Fruit fly (Drosophila melanogaster) whole organism, prepupa: ENCODE measurements around the gene CG4619.

Experiments
- CG10631 ChIP-seq: fragments of 200-800 bp; sonication (Bioruptor generic); optimal IDR thresholded peaks from 2 replicates; lab custom pipeline; 2016; ENCODE audit warnings: missing biosample characterization, missing genetic modification characterization
- CG10669 ChIP-seq: fragments of 200-800 bp; sonication (Bioruptor generic); optimal IDR thresholded peaks from 3 replicates; lab custom pipeline; 2018; ENCODE audit warnings: missing biosample characterization, mild to moderate bottlenecking, missing genetic modification characterization, moderate library complexity
- CG11294 ChIP-seq: fragments of 200-800 bp; sonication (Bioruptor generic); IDR thresholded peaks from 2 replicates; pipeline ENCODE4 v1.3.6; 2022; ENCODE audit warnings: missing biosample characterization, missing genetic modification characterization
- CG11762 ChIP-seq: fragments of 200-800 bp; sonication (Bioruptor generic); optimal IDR thresholded peaks from 3 replicates; lab custom pipeline; 2016; ENCODE audit warnings: missing biosample characterization, missing genetic modification characterization; ENCODE audit not compliant: insufficient read depth
- CG15336 ChIP-seq: fragments of 200-800 bp; sonication (Bioruptor generic); IDR thresholded peaks from 2 replicates; pipeline ENCODE4 v1.3.6; 2022; ENCODE audit warnings: missing biosample characterization, missing genetic modification characterization
- CG3032 ChIP-seq: fragments of 200-800 bp; optimal IDR thresholded peaks from 2 replicates; lab custom pipeline; 2019; ENCODE audit warnings: missing biosample characterization, mild to moderate bottlenecking, missing genetic modification characterization, moderate library complexity
- CG31627 ChIP-seq: fragments of 200-800 bp; sonication (Bioruptor generic); optimal IDR thresholded peaks from 3 replicates; lab custom pipeline; 2016; ENCODE audit warnings: missing biosample characterization, missing genetic modification characterization
- CG32006 ChIP-seq: fragments of 200-800 bp; sonication (Bioruptor generic); optimal IDR thresholded peaks from 3 replicates; lab custom pipeline; 2017; ENCODE audit warnings: missing biosample characterization, mild to moderate bottlenecking, missing genetic modification characterization
- CG34406 ChIP-seq: fragments of 200-800 bp; sonication (Bioruptor generic); optimal IDR thresholded peaks from 3 replicates; lab custom pipeline; 2016; ENCODE audit warnings: missing biosample characterization, missing genetic modification characterization
- CG3919 ChIP-seq: fragments of 200-800 bp; sonication (Bioruptor generic); optimal IDR thresholded peaks from 3 replicates; lab custom pipeline; 2016; ENCODE audit warnings: missing biosample characterization, missing genetic modification characterization
- CG4318 ChIP-seq: fragments of 200-800 bp; sonication (Bioruptor generic); optimal IDR thresholded peaks from 3 replicates; lab custom pipeline; 2017; ENCODE audit warnings: missing biosample characterization, mild to moderate bottlenecking, missing genetic modification characterization
- CG6163 ChIP-seq: fragments of 200-800 bp; sonication (Bioruptor generic); IDR thresholded peaks from 3 replicates; pipeline ENCODE4 v1.3.6; 2022; ENCODE audit warnings: missing biosample characterization, missing genetic modification characterization
- CG6276 ChIP-seq: fragments of 200-800 bp; sonication (Bioruptor generic); optimal IDR thresholded peaks from 2 replicates; lab custom pipeline; 2017; ENCODE audit warnings: missing biosample characterization, mild to moderate bottlenecking, missing genetic modification characterization
- CG6792 ChIP-seq: fragments of 200-800 bp; sonication (Bioruptor generic); optimal IDR thresholded peaks from 3 replicates; lab custom pipeline; 2016; ENCODE audit warnings: missing biosample characterization, missing genetic modification characterization
- CG6808 ChIP-seq: fragments of 200-800 bp; sonication (Bioruptor generic); optimal IDR thresholded peaks from 3 replicates; lab custom pipeline; 2017; ENCODE audit warnings: missing biosample characterization, missing genetic modification characterization, mild to moderate bottlenecking, moderate library complexity, missing genetic modification reagents
- CG7368 ChIP-seq: fragments of 200-800 bp; sonication (Bioruptor generic); optimal IDR thresholded peaks from 3 replicates; lab custom pipeline; 2016; ENCODE audit warnings: missing biosample characterization, missing genetic modification characterization
- CG8119 ChIP-seq: fragments of 200-800 bp; sonication (Bioruptor generic); IDR thresholded peaks from 3 replicates; pipeline ENCODE4 v1.3.6; 2022; ENCODE audit warnings: missing biosample characterization, missing genetic modification characterization
- CG8319 ChIP-seq: fragments of 200-800 bp; sonication (Bioruptor generic); optimal IDR thresholded peaks from 3 replicates; lab custom pipeline; 2016; ENCODE audit warnings: missing biosample characterization, missing genetic modification characterization
- CG9139 ChIP-seq: fragments of 200-800 bp; sonication (Bioruptor generic); optimal IDR thresholded peaks from 3 replicates; lab custom pipeline; 2017; ENCODE audit warnings: missing biosample characterization, mild to moderate bottlenecking, missing genetic modification characterization
- Eip93F ChIP-seq: fragments of 200-800 bp; sonication (Bioruptor generic); optimal IDR thresholded peaks from 2 replicates; lab custom pipeline; 2016; ENCODE audit warnings: missing biosample characterization, mild to moderate bottlenecking, missing genetic modification characterization
- Ets21C ChIP-seq: fragments of 200-800 bp; sonication (Bioruptor generic); optimal IDR thresholded peaks from 3 replicates; lab custom pipeline; 2016; ENCODE audit warnings: missing biosample characterization, missing genetic modification characterization
- Ets96B ChIP-seq: fragments of 200-800 bp; optimal IDR thresholded peaks from 2 replicates; lab custom pipeline; 2019; ENCODE audit warnings: missing biosample characterization, mild to moderate bottlenecking, missing genetic modification characterization, moderate library complexity
- Gug ChIP-seq: fragments of 200-800 bp; sonication (Bioruptor generic); IDR thresholded peaks from 2 replicates; pipeline ENCODE4 v1.3.6; 2022; ENCODE audit warnings: missing biosample characterization, missing genetic modification characterization
- Hr4 ChIP-seq: fragments of 200-800 bp; sonication (Bioruptor generic); optimal IDR thresholded peaks from 3 replicates; lab custom pipeline; 2016; ENCODE audit warnings: missing biosample characterization, missing genetic modification characterization
- Met ChIP-seq: fragments of 200-800 bp; sonication (Bioruptor generic); optimal IDR thresholded peaks from 3 replicates; lab custom pipeline; 2016; ENCODE audit warnings: missing biosample characterization, missing genetic modification characterization
- Sox102F ChIP-seq: fragments of 200-800 bp; sonication (Bioruptor generic); optimal IDR thresholded peaks from 2 replicates; lab custom pipeline; 2016; ENCODE audit warnings: missing biosample characterization, mild to moderate bottlenecking, missing genetic modification characterization
- achi ChIP-seq: fragments of 200-800 bp; sonication (Bioruptor generic); optimal IDR thresholded peaks from 3 replicates; lab custom pipeline; 2016; ENCODE audit warnings: missing biosample characterization, missing genetic modification characterization
- acj6 ChIP-seq: fragments of 200-800 bp; sonication (Bioruptor generic); optimal IDR thresholded peaks from 3 replicates; lab custom pipeline; 2016; ENCODE audit warnings: missing biosample characterization, missing genetic modification characterization
- dac ChIP-seq: fragments of 200-800 bp; sonication (Bioruptor generic); optimal IDR thresholded peaks from 2 replicates; lab custom pipeline; 2017; ENCODE audit warnings: missing biosample characterization, mild to moderate bottlenecking, missing genetic modification characterization
- eg ChIP-seq: fragments of 200-800 bp; sonication (Bioruptor generic); IDR thresholded peaks from 3 replicates; pipeline ENCODE4 v1.3.6; 2022; ENCODE audit warnings: missing biosample characterization, missing genetic modification characterization
- esn ChIP-seq: fragments of 200-800 bp; sonication (Bioruptor generic); optimal IDR thresholded peaks from 2 replicates; lab custom pipeline; 2016; ENCODE audit warnings: missing biosample characterization, mild to moderate bottlenecking, missing genetic modification characterization, moderate library complexity
- fd59A ChIP-seq: fragments of 200-800 bp; sonication (Bioruptor generic); optimal IDR thresholded peaks from 2 replicates; lab custom pipeline; 2017; ENCODE audit warnings: missing biosample characterization, mild to moderate bottlenecking, missing genetic modification characterization, missing genetic modification reagents
- fkh ChIP-seq: fragments of 200-800 bp; sonication (Bioruptor generic); optimal IDR thresholded peaks from 3 replicates; lab custom pipeline; 2017; ENCODE audit warnings: missing biosample characterization, mild to moderate bottlenecking, missing genetic modification characterization, moderate library complexity
- lz ChIP-seq: fragments of 200-800 bp; sonication (Bioruptor generic); optimal IDR thresholded peaks from 3 replicates; lab custom pipeline; 2016; ENCODE audit warnings: missing biosample characterization, missing genetic modification characterization
- net ChIP-seq: fragments of 200-800 bp; sonication (Bioruptor generic); optimal IDR thresholded peaks from 3 replicates; lab custom pipeline; 2016; ENCODE audit warnings: missing biosample characterization, missing genetic modification characterization
- spab ChIP-seq: fragments of 200-800 bp; sonication (Bioruptor generic); optimal IDR thresholded peaks from 2 replicates; lab custom pipeline; 2017; ENCODE audit warnings: missing biosample characterization, mild to moderate bottlenecking, missing genetic modification characterization, missing genetic modification reagents
- ss ChIP-seq, 2 experiments: fragments of 200-800 bp; sonication (Bioruptor generic); optimal IDR thresholded peaks; 2 replicates in 1 of 2; 3 replicates in 1 of 2; lab custom pipeline; 2017 to 2018; ENCODE audit warnings: mild to moderate bottlenecking in 2 of 2, missing biosample characterization in 2 of 2, missing genetic modification characterization in 2 of 2, moderate library complexity in 1 of 2
- svp ChIP-seq: fragments of 200-800 bp; sonication (Bioruptor generic); peaks from one replicate; lab custom pipeline; 2016; ENCODE audit warnings: missing biosample characterization, missing genetic modification characterization
- topi ChIP-seq: fragments of 200-800 bp; sonication (Bioruptor generic); optimal IDR thresholded peaks from 3 replicates; lab custom pipeline; 2016; ENCODE audit warnings: missing biosample characterization, missing genetic modification characterization
- vri ChIP-seq: fragments of 200-800 bp; sonication (Bioruptor generic); optimal IDR thresholded peaks from 3 replicates; lab custom pipeline; 2016; ENCODE audit warnings: missing biosample characterization, mild to moderate bottlenecking, missing genetic modification characterization

Gene CG4619

DNA sequence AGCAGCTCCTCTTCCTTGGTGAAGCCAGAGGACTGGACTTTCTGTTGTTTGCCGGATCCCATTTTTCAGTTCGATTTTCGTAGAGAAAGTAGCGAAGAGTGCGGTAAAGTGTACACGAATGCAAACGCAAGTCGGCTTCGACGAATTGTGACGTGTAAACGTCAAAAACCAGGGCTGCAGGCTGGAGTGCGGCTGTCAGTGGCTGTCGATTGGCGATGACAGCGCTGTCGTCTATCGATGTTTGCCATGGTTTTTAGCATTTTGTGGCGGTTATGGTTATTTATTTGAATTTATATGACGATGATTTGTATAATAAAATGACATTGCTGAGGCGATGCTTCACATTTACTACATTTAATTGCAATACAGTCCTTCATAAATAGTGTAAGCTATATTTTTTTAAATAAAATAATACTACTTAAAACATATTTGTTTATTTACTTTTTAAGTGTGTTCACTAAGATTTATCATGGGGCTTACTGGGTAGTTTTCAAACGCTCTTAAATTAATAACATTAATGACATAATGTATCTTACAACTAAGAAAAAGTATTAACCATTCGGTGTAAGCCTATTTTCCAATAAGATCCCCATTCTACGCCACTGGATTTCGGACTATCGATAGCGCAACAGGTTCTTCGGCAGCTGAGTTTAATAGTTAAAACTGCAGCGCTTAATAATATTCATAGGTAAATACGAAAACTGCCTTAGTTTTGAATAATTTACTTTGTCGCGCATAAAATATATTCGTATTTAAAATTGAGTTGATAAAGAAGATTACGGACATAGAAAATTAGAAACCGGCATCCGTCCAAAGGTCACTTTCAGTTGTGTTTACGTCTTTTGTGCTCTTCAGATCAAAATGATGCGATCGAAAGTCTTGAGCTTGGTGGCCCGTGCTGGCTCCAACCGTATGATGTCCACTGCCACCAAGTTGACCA lies 20.4 kb upstream of the CG4619 start, which contains the start of the genes CG5885 and CG4598 (continued):
- peak; percentile 33 for TF ChIP-seq dac
- TF ChIP-seq CG8319 (GFP tag; lab: Kevin White, UChicago): peak; percentile 48
- TF ChIP-seq CG4318: peak; percentile 8
- peak; percentile 90 for TF ChIP-seq CG6276
- peak; percentile 57 for TF ChIP-seq CG31627 (GFP tag; lab: Kevin White, UChicago)
- peak; percentile 83 to 86 for TF ChIP-seq ss (GFP tag; optimal IDR thresholded peaks at IDR 0.05; lab: Kevin White, UChicago)
- TF ChIP-seq CG6163 (GFP tag; lab: Robert Waterston, UW): peak; percentile 76
- TF ChIP-seq fd59A (GFP tag; lab: Kevin White, UChicago): peak; percentile 32
- peak; percentile 76 for TF ChIP-seq svp (GFP tag; lab: Kevin White, UChicago)
- TF ChIP-seq Eip93F: peak; percentile 88
- peak; percentile 79 for TF ChIP-seq CG34406 (GFP tag; lab: Kevin White, UChicago)
- TF ChIP-seq CG10669 (GFP tag; lab: Kevin White, UChicago): peak; percentile 53
- TF ChIP-seq CG6792 (GFP tag; lab: Kevin White, UChicago): peak; percentile 73
- TF ChIP-seq Hr4 (GFP tag; lab: Kevin White, UChicago): peak; percentile 89
- peak; percentile 80 for TF ChIP-seq Met (GFP tag; lab: Kevin White, UChicago)
- peak; percentile 63 for TF ChIP-seq CG3032 (tag; lab: Kevin White, UChicago)
- peak; percentile 64 for TF ChIP-seq spab (GFP tag; lab: Kevin White, UChicago)
- peak; percentile 84 for TF ChIP-seq CG10631
- TF ChIP-seq achi (GFP tag; lab: Kevin White, UChicago): peak; percentile 100

DNA sequence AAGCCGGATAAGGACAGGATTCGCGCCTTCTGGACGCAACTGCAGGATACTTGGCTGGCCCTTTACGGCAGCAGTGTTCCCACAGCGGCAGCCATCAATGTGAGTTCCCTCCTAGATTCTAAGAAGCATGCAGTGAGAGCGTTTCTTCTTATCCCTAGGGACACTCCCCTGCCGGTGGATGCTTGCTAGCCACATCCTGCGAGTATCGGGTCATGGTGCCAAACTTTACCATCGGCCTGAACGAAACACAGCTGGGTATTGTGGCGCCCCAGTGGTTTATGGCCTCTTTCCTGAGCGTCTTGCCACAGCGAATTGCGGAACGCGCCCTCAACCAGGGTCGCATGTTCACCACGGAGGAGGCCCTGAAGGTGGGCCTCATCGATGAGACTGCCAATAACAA lies 19.4 kb upstream of the CG4619 start:
- TF ChIP-seq lz (GFP tag; lab: Kevin White, UChicago) (no peak), CG4318 (no peak), esn (GFP tag; lab: Kevin White, UChicago) (no peak), CG32006 (no peak), spab (GFP tag; lab: Kevin White, UChicago) (no peak), CG6792 (GFP tag; lab: Kevin White, UChicago) (no peak)

DNA sequence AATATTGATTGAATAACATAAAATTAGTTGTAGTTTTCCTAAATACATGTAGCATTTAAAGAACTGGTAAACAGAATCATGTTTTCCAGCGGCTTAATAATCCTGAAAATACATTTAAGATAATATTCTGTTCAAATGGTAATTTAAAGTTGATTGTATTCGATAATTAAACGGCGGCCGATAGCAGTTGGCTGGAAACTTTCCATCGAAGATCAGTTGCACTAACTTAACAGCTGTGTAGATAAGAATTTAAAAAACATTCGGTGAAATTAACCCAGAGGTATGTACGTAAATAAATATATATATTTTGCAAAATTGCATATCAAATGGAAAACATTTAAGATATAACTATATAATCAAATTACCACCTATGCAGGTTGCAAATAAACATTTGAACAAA lies 18.7 kb upstream of the CG4619 start, which contains the start of gene CG4594:
TSS of gene CG4594 (plus strand) at position 212 of the 400 bp plus-strand sequence.
- TF ChIP-seq svp (GFP tag; lab: Kevin White, UChicago): peak; percentile 46
- no peak for TF ChIP-seq CG11762
- TF ChIP-seq, all 60 proteins: peak for 1

DNA sequence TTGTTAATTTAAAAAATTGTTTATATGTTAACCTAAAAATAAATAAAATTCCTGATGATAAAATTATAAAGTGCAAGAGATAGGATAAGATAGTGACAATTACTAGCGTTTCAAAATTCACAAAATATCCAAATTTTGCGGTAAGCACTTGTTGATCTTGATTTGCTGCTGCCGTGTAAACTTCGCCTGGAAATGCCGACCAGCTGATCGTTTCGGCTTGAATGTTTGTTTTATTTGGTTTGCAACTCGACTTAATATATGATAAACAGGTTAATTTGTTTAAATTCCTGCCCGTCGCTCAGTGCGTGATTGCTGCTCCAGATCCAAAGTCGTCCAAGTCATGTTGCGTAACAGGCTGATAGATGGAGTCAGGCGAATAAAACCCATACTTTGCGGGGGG lies 17.3 kb upstream of the CG4619 start, which contains the start of gene CG4592:
TSS of gene CG4592 (plus strand) at position 233 of the 400 bp plus-strand sequence.
- peak; percentile 75 for TF ChIP-seq lz (GFP tag; lab: Kevin White, UChicago)
- TF ChIP-seq CG31627 (GFP tag; lab: Kevin White, UChicago): peak; percentile 70
- TF ChIP-seq Ets96B (tag; lab: Kevin White, UChicago): no peak
- TF ChIP-seq esn (GFP tag; lab: Kevin White, UChicago): peak; percentile 86
- peak; percentile 31; the same call in 1 of the 2 replicates for TF ChIP-seq Gug (GFP tag; lab: Robert Waterston, UW)
- TF ChIP-seq CG8119 (GFP tag; lab: Robert Waterston, UW): peak; percentile 73
- peak; percentile 82 for TF ChIP-seq vri
- TF ChIP-seq CG3032 (tag; lab: Kevin White, UChicago): peak; percentile 72
- TF ChIP-seq acj6: peak; percentile 84
- peak; percentile 62 for TF ChIP-seq CG6808 (GFP tag; lab: Kevin White, UChicago)
- peak; percentile 55 for TF ChIP-seq CG9139 (GFP tag; lab: Kevin White, UChicago)
- peak; percentile 97 for TF ChIP-seq fkh
- peak; percentile 43 for TF ChIP-seq fd59A (GFP tag; lab: Kevin White, UChicago)
- TF ChIP-seq Met (GFP tag; lab: Kevin White, UChicago): peak; percentile 82
- TF ChIP-seq CG10669 (GFP tag; lab: Kevin White, UChicago): no peak
- peak; percentile 76 for TF ChIP-seq topi (GFP tag; lab: Kevin White, UChicago)
- peak; percentile 13; the same call in 1 of the 2 replicates for TF ChIP-seq CG11294 (GFP tag; lab: Robert Waterston, UW)
- TF ChIP-seq CG7368: peak; percentile 50
- TF ChIP-seq CG34406 (GFP tag; lab: Kevin White, UChicago): peak; percentile 72
- no peak for TF ChIP-seq dac
- TF ChIP-seq CG6163 (GFP tag; lab: Robert Waterston, UW): peak; percentile 84
- TF ChIP-seq Ets21C (GFP tag; lab: Kevin White, UChicago): no peak
- TF ChIP-seq Hr4 (GFP tag; lab: Kevin White, UChicago): peak; percentile 78
- peak; percentile 44 for TF ChIP-seq spab (GFP tag; lab: Kevin White, UChicago)
- TF ChIP-seq net (GFP tag; lab: Kevin White, UChicago): peak; percentile 77
- peak; percentile 82 for TF ChIP-seq CG3919 (GFP tag; lab: Kevin White, UChicago)
- peak; percentile 75 for TF ChIP-seq CG32006
- TF ChIP-seq CG15336 (GFP tag; lab: Robert Waterston, UW): peak; percentile 83
- TF ChIP-seq eg (GFP tag; lab: Robert Waterston, UW): peak; percentile 85
- peak; percentile 82 for TF ChIP-seq Sox102F
- TF ChIP-seq svp (GFP tag; lab: Kevin White, UChicago): peak; percentile 84
